Worm (Caenorhabditis elegans): ENCODE data around the gene C14A11.9.

The C14A11.9 gene

ce11 chrX:2771742-2772141, 37.7 kb downstream of the C14A11.9 start, which contains the start of gene cgef-1:
Gene cgef-1, plus strand, starts transcription at chrX:2772042.
- TF ChIP-seq ekl-4 (GFP tag; IDR thresholded peaks at IDR 0.05) (no peak), dpl-1 (GFP tag; optimal IDR thresholded peaks at IDR 0.05) (no peak), F52B5.7 (tag; optimal IDR thresholded peaks at IDR 0.05) (no peak), let-526 (GFP tag; IDR thresholded peaks at IDR 0.05) (no peak), hsf-1 (GFP tag; IDR thresholded peaks at IDR 0.05) (no peak), unc-130 (GFP tag; optimal IDR thresholded peaks at IDR 0.05) (no peak), lir-1 (GFP tag; conservative IDR thresholded peaks at IDR 0.05) (no peak), mcd-1 (GFP tag; IDR thresholded peaks at IDR 0.05) (no peak)

ce11 chrX:2769685-2770084, 39.8 kb downstream of the C14A11.9 start, which contains the start of gene F55F1.2:
Gene F55F1.2, minus strand, starts transcription at chrX:2770060.
- TF ChIP-seq zim-3 (tag; optimal IDR thresholded peaks at IDR 0.05) (no peak), cebp-1 (GFP tag; IDR thresholded peaks at IDR 0.05) (peak; percentile 65; the same call in 1 of the 2 replicates), cebp-1 (tag; optimal IDR thresholded peaks at IDR 0.05) (peak; percentile 84)

- TF ChIP-seq nhr-80 (tag; optimal IDR thresholded peaks at IDR 0.05) (peak; percentile 9), sea-2 (GFP tag; IDR thresholded peaks at IDR 0.05) (no peak), cebp-1 (GFP tag; IDR thresholded peaks at IDR 0.05) (no peak), cebp-1 (tag; optimal IDR thresholded peaks at IDR 0.05) (peak; percentile 76)
Measured at ce11 chrX:2764278-2764677, 45.2 kb downstream of the C14A11.9 start.

- no peak for TF ChIP-seq ama-1 (optimal IDR thresholded peaks at IDR 0.05)
- no peak for TF ChIP-seq ama-1 (GFP tag; optimal IDR thresholded peaks at IDR 0.05)
- peak; percentile 59 for TF ChIP-seq snpc-4 (GFP tag; optimal IDR thresholded peaks at IDR 0.05)
- TF ChIP-seq snpc-4 (tag; optimal IDR thresholded peaks at IDR 0.05) = peak in 3 of 4 experiments; percentile 67 to 88 (median 73)
- TF ChIP-seq snpc-1.1 (tag; optimal IDR thresholded peaks at IDR 0.05; ENCODE audit: insufficient read depth) = peak; percentile 80
Measured at ce11 chrX:2763476-2764268, 45.8 kb downstream of the C14A11.9 start, which contains the start of gene unc-2. Gene unc-2, minus strand, starts transcription at chrX:2763526.

All from whole organism, young adult.